Fruit fly (Drosophila melanogaster) whole organism, embryonic: ENCODE results near the gene Nsf2.
A peak's percentile ranks its signal among the peaks of the same experiment; 100 is the strongest.

Experiments
- Abd-B ChIP-seq: fragments of 200-800 bp; sonication (Bioruptor generic); optimal IDR thresholded peaks from 2 replicates; lab custom pipeline; 2018; ENCODE audit warnings: missing biosample characterization, mild to moderate bottlenecking, missing genetic modification characterization, moderate library complexity
- Ada2b ChIP-seq: fragments of 200-800 bp; sonication (Bioruptor generic); IDR thresholded peaks from 2 replicates; pipeline ENCODE4 v1.3.6; 2022; ENCODE audit warnings: missing biosample characterization, missing genetic modification characterization
- Atf6 ChIP-seq: fragments of 200-800 bp; sonication (Bioruptor generic); IDR thresholded peaks from 2 replicates; pipeline ENCODE4 v1.3.6; 2022; ENCODE audit warnings: missing biosample characterization, missing genetic modification characterization
- CG10979 ChIP-seq: fragments of 200-800 bp; sonication (Bioruptor generic); optimal IDR thresholded peaks from 2 replicates; lab custom pipeline; 2018; ENCODE audit warnings: missing biosample characterization, mild to moderate bottlenecking, missing genetic modification characterization, moderate library complexity
- CG11696 ChIP-seq: fragments of 200-800 bp; sonication (Bioruptor generic); IDR thresholded peaks from 2 replicates; pipeline ENCODE4 v1.3.6; 2022; ENCODE audit warnings: missing biosample characterization, missing genetic modification characterization
- CG12071 ChIP-seq: fragments of 200-800 bp; sonication (Bioruptor generic); optimal IDR thresholded peaks from 3 replicates; lab custom pipeline; 2018; ENCODE audit warnings: missing biosample characterization, mild to moderate bottlenecking, missing genetic modification characterization
- CG14965 ChIP-seq: fragments of 200-800 bp; sonication (Bioruptor generic); optimal IDR thresholded peaks from 2 replicates; lab custom pipeline; 2016; ENCODE audit warnings: missing biosample characterization, missing genetic modification characterization, borderline replicate concordance
- CG15479 ChIP-seq: fragments of 200-800 bp; sonication (Bioruptor generic); optimal IDR thresholded peaks from 3 replicates; lab custom pipeline; 2019; ENCODE audit warnings: missing biosample characterization, mild to moderate bottlenecking, missing genetic modification characterization, moderate library complexity
- CG18262 ChIP-seq: fragments of 200-800 bp; optimal IDR thresholded peaks from 3 replicates; lab custom pipeline; 2019; ENCODE audit warnings: missing biosample characterization, mild to moderate bottlenecking, missing genetic modification characterization, moderate library complexity
- CG18599 ChIP-seq: fragments of 200-800 bp; sonication (Bioruptor generic); optimal IDR thresholded peaks from 3 replicates; lab custom pipeline; 2017; ENCODE audit warnings: missing biosample characterization, missing genetic modification characterization, mild to moderate bottlenecking, moderate library complexity, missing genetic modification reagents
- CG34422 ChIP-seq: fragments of 200-800 bp; sonication (Bioruptor generic); IDR thresholded peaks from 3 replicates; pipeline ENCODE4 v1.3.6; 2022; ENCODE audit warnings: missing biosample characterization, missing genetic modification characterization
- CG4360 ChIP-seq: fragments of 200-800 bp; sonication (Bioruptor generic); IDR thresholded peaks from 2 replicates; pipeline ENCODE4 v1.3.6; 2022; ENCODE audit warnings: missing biosample characterization, missing genetic modification characterization
- CG4424 ChIP-seq: fragments of 200-800 bp; sonication (Bioruptor generic); optimal IDR thresholded peaks from 3 replicates; lab custom pipeline; 2016; ENCODE audit warnings: missing biosample characterization, missing genetic modification characterization
- CG6791 ChIP-seq: fragments of 200-800 bp; sonication (Bioruptor generic); IDR thresholded peaks from 3 replicates; pipeline ENCODE4 v1.3.6; 2022; ENCODE audit warnings: missing biosample characterization, missing genetic modification characterization; ENCODE audit not compliant: partially characterized antibody
- CG7987 ChIP-seq: fragments of 200-800 bp; sonication (Bioruptor generic); optimal IDR thresholded peaks from 2 replicates; lab custom pipeline; 2018; ENCODE audit warnings: missing biosample characterization, mild to moderate bottlenecking, missing genetic modification characterization, moderate library complexity
- CHES-1-like ChIP-seq: fragments of 200-800 bp; sonication (Bioruptor generic); optimal IDR thresholded peaks from 2 replicates; lab custom pipeline; 2016; ENCODE audit warnings: missing biosample characterization, missing genetic modification characterization
- E2f2 ChIP-seq: fragments of 200-800 bp; sonication (Bioruptor generic); IDR thresholded peaks from 2 replicates; pipeline ENCODE4 v1.3.6; 2022; ENCODE audit warnings: missing biosample characterization, missing genetic modification characterization
- Lim3 ChIP-seq: fragments of 200-800 bp; sonication (Bioruptor generic); IDR thresholded peaks from 2 replicates; pipeline ENCODE4 v1.3.6; 2022; ENCODE audit warnings: missing biosample characterization, missing genetic modification characterization
- Med ChIP-seq: fragments of 200-800 bp; sonication (Bioruptor generic); peaks from one replicate; lab custom pipeline; 2016; ENCODE audit warnings: missing biosample characterization, missing genetic modification characterization, mild to moderate bottlenecking, inconsistent platforms, moderate library complexity
- NC2α ChIP-seq: fragments of 200-800 bp; sonication (Bioruptor generic); optimal IDR thresholded peaks from 2 replicates; lab custom pipeline; 2016; ENCODE audit warnings: missing biosample characterization, missing genetic modification characterization
- Nf-YB ChIP-seq: fragments of 200-800 bp; sonication (Bioruptor generic); optimal IDR thresholded peaks from 3 replicates; lab custom pipeline; 2019; ENCODE audit warnings: missing biosample characterization, mild to moderate bottlenecking, missing genetic modification characterization, moderate library complexity
- Ssrp ChIP-seq: fragments of 200-800 bp; sonication (Bioruptor generic); optimal IDR thresholded peaks from 2 replicates; lab custom pipeline; 2018; ENCODE audit warnings: missing biosample characterization, mild to moderate bottlenecking, missing genetic modification characterization, moderate library complexity
- ash1 ChIP-seq: fragments of 200-800 bp; sonication (Bioruptor generic); optimal IDR thresholded peaks from 2 replicates; lab custom pipeline; 2018; ENCODE audit warnings: missing biosample characterization, mild to moderate bottlenecking, missing genetic modification characterization
- br ChIP-seq: fragments of >200 bp; optimal IDR thresholded peaks from 2 replicates; lab custom pipeline; 2017
- cas ChIP-seq: fragments of 200-800 bp; sonication (Bioruptor generic); IDR thresholded peaks from 2 replicates; pipeline ENCODE4 v1.3.6; 2022; ENCODE audit warnings: missing biosample characterization, missing genetic modification characterization
- dysf ChIP-seq: fragments of 200-800 bp; sonication (Bioruptor generic); IDR thresholded peaks from 3 replicates; pipeline ENCODE4 v1.3.6; 2022; ENCODE audit warnings: missing biosample characterization, missing genetic modification characterization
- fd96Cb ChIP-seq: fragments of 200-800 bp; sonication (Bioruptor generic); optimal IDR thresholded peaks from 2 replicates; lab custom pipeline; 2018; ENCODE audit warnings: missing biosample characterization, mild to moderate bottlenecking, missing genetic modification characterization, moderate library complexity
- insv ChIP-seq, 2 experiments: fragments of 200-800 bp; sonication (Bioruptor generic); optimal IDR thresholded peaks; 3 replicates each; lab custom pipeline; 2016 to 2018; ENCODE audit warnings: missing biosample characterization in 2 of 2, missing genetic modification characterization in 2 of 2
- knrl ChIP-seq: fragments of 200-800 bp; sonication (Bioruptor generic); IDR thresholded peaks from 3 replicates; pipeline ENCODE4 v1.3.6; 2022; ENCODE audit warnings: missing biosample characterization, missing genetic modification characterization; ENCODE audit not compliant: partially characterized antibody
- mam ChIP-seq: fragments of 200-800 bp; sonication (Bioruptor generic); optimal IDR thresholded peaks from 3 replicates; lab custom pipeline; 2016; ENCODE audit warnings: missing biosample characterization, missing genetic modification characterization
- nau ChIP-seq: fragments of 200-800 bp; sonication (Bioruptor generic); optimal IDR thresholded peaks from 3 replicates; lab custom pipeline; 2017; ENCODE audit warnings: missing biosample characterization, mild to moderate bottlenecking, missing genetic modification characterization, missing genetic modification reagents
- org-1 ChIP-seq: fragments of 200-800 bp; sonication (Bioruptor generic); optimal IDR thresholded peaks from 2 replicates; lab custom pipeline; 2017; ENCODE audit warnings: missing biosample characterization, missing genetic modification characterization
- pho ChIP-seq: fragments of 200-800 bp; sonication (Bioruptor generic); optimal IDR thresholded peaks from 2 replicates; lab custom pipeline; 2016; ENCODE audit warnings: missing biosample characterization, missing genetic modification characterization
- pum ChIP-seq: fragments of 200-800 bp; sonication (Bioruptor generic); optimal IDR thresholded peaks from 2 replicates; lab custom pipeline; 2016; ENCODE audit warnings: missing biosample characterization, missing genetic modification characterization
- rib ChIP-seq: fragments of 200-800 bp; sonication (Bioruptor generic); IDR thresholded peaks from 2 replicates; pipeline ENCODE4 v1.3.6; 2022; ENCODE audit warnings: missing biosample characterization, missing genetic modification characterization
- scrt ChIP-seq: fragments of 200-800 bp; sonication (Bioruptor generic); optimal IDR thresholded peaks from 2 replicates; lab custom pipeline; 2018; ENCODE audit warnings: missing biosample characterization, mild to moderate bottlenecking, missing genetic modification characterization, moderate library complexity
- sima ChIP-seq: fragments of 200-800 bp; sonication (Bioruptor generic); optimal IDR thresholded peaks from 2 replicates; lab custom pipeline; 2016; ENCODE audit warnings: missing biosample characterization, missing genetic modification characterization
- slp2 ChIP-seq: fragments of 200-800 bp; sonication (Bioruptor generic); optimal IDR thresholded peaks from 2 replicates; lab custom pipeline; 2016; ENCODE audit warnings: missing biosample characterization, missing genetic modification characterization
- sna ChIP-seq: fragments of 200-800 bp; sonication (Bioruptor generic); IDR thresholded peaks from 2 replicates; pipeline ENCODE4 v1.3.6; 2022; ENCODE audit warnings: missing biosample characterization, missing genetic modification characterization; ENCODE audit not compliant: partially characterized antibody
- sr ChIP-seq: fragments of 200-800 bp; sonication (Bioruptor generic); IDR thresholded peaks from 3 replicates; pipeline ENCODE4 v1.3.6; 2022; ENCODE audit warnings: missing biosample characterization, missing genetic modification characterization
- stwl ChIP-seq: fragments of 200-800 bp; sonication (Bioruptor generic); optimal IDR thresholded peaks from 3 replicates; lab custom pipeline; 2018; ENCODE audit warnings: missing biosample characterization, mild to moderate bottlenecking, missing genetic modification characterization, moderate library complexity
- tgo ChIP-seq: fragments of 200-800 bp; sonication (Bioruptor generic); IDR thresholded peaks from 3 replicates; pipeline ENCODE4 v1.3.6; 2022; ENCODE audit warnings: missing biosample characterization, missing genetic modification characterization
- tin ChIP-seq: fragments of 200-800 bp; sonication (Bioruptor generic); optimal IDR thresholded peaks from 3 replicates; lab custom pipeline; 2016; ENCODE audit warnings: missing biosample characterization, missing genetic modification characterization
- tna ChIP-seq: fragments of 200-800 bp; sonication (Bioruptor generic); IDR thresholded peaks from 2 replicates; pipeline ENCODE4 v1.3.6; 2022; ENCODE audit warnings: missing biosample characterization, missing genetic modification characterization; ENCODE audit not compliant: partially characterized antibody
- ttk ChIP-seq: fragments of 200-800 bp; sonication (Bioruptor generic); IDR thresholded peaks from 2 replicates; pipeline ENCODE4 v2.1.2; 2022; ENCODE audit warnings: missing biosample characterization, missing genetic modification characterization
- wdn ChIP-seq: fragments of 200-800 bp; sonication (Bioruptor generic); IDR thresholded peaks from 2 replicates; pipeline ENCODE4 v1.3.6; 2022; ENCODE audit warnings: missing biosample characterization, missing genetic modification characterization
- zfh1 ChIP-seq: fragments of 200-800 bp; sonication (Bioruptor generic); IDR thresholded peaks from 3 replicates; pipeline ENCODE4 v1.3.6; 2022; ENCODE audit warnings: missing biosample characterization, missing genetic modification characterization

Nsf2 gene

dm6 chr3R:13877125-13877524 lies 39.3 kb upstream of the Nsf2 start (continued):
- no peak for TF ChIP-seq cas (GFP tag; lab: Robert Waterston, UW)

- TF ChIP-seq pum (GFP tag; lab: Kevin White, UChicago) = no peak
- no peak for TF ChIP-seq zfh1 (GFP tag; lab: Robert Waterston, UW)
- no peak for TF ChIP-seq Ada2b
- TF ChIP-seq mam (GFP tag; lab: Kevin White, UChicago) = no peak
- TF ChIP-seq CG18262 (tag; lab: Kevin White, UChicago) = peak; percentile 13
These were observed 37.7 kb upstream of the Nsf2 start for dm6 chr3R:13875438-13875861.

DNA sequence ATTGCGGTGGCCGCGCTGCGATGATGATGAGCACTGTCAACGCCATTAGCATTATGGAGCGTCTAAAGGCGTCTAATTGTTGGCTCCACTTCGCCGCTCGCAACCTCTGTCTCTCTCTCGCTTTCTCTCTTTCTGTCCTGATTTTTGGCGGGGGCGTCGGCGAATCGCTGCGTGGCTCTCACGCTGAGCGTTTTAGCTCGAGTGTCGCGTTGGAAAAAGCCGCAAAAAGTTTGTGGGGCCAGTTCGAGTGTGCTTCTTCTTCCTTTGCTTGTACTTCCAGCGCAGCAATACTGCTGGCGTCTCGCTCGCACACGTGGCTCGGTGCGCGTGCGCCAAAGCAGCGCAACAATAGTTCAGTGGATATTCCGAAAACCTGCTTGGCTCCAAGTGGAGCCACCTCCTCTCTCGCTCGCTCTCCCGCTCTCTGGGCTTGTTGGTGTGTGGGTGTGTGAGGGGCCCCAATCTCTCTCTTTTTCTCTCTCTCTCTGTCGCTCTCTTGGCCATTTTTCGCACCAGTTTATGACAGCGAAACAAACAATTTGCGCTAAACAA lies 37.2 kb upstream of the Nsf2 start, which contains the start of gene E5:
E5 (minus strand) TSS at position 51 of the 552 bp plus-strand sequence.
- no peak for TF ChIP-seq ttk (GFP tag; lab: Robert Waterston, UW)
- TF ChIP-seq rib (GFP tag; lab: Robert Waterston, UW) = peak; percentile 64; the same call in 1 of the 2 replicates
- peak; percentile 35; the same call in 1 of the 2 replicates for TF ChIP-seq tna
- no peak for TF ChIP-seq NC2α (GFP tag; lab: Kevin White, UChicago)
- TF ChIP-seq CG11696 = 0 out of 2 replicates have a peak, but pooled peaks have one; percentile 50
- no peak for TF ChIP-seq CG4360 (GFP tag; lab: Robert Waterston, UW)
- no peak for TF ChIP-seq CG12071 (GFP tag; lab: Kevin White, UChicago)
- TF ChIP-seq ash1 = no peak
- TF ChIP-seq knrl (GFP tag; lab: Robert Waterston, UW) = 0 out of 3 replicates have a peak, but pooled peaks have one; percentile 15
- TF ChIP-seq CG34422 (GFP tag; lab: Robert Waterston, UW) = 0 out of 3 replicates have a peak, but pooled peaks have one; percentile 18
- TF ChIP-seq CG6791 (GFP tag; lab: Robert Waterston, UW) = 0 out of 3 replicates have a peak, but pooled peaks have one; percentile 12
- TF ChIP-seq CG18599 (GFP tag; lab: Kevin White, UChicago) = no peak
- TF ChIP-seq Med (GFP tag; lab: Kevin White, UChicago) = peak; percentile 84
- TF ChIP-seq tin (GFP tag; lab: Kevin White, UChicago) = no peak
- TF ChIP-seq CG14965 = no peak
- no peak; the same call in 1 of the 2 replicates for TF ChIP-seq E2f2 (GFP tag; lab: Robert Waterston, UW)
- TF ChIP-seq Nf-YB (GFP tag; lab: Kevin White, UChicago) = peak; percentile 98
- TF ChIP-seq Lim3 (GFP tag; lab: Robert Waterston, UW) = no peak
- TF ChIP-seq org-1 = no peak
- no peak for TF ChIP-seq CG18262 (tag; lab: Kevin White, UChicago)
- no peak for TF ChIP-seq pho (GFP tag; lab: Kevin White, UChicago)
- TF ChIP-seq br (lab: Kevin White, UChicago) = no peak
- no peak for TF ChIP-seq CG10979
- TF ChIP-seq Abd-B (GFP tag; lab: Kevin White, UChicago) = peak; percentile 2
- TF ChIP-seq insv (GFP tag; optimal IDR thresholded peaks at IDR 0.05; lab: Kevin White, UChicago) = no peak
- peak; percentile 90 for TF ChIP-seq sr (GFP tag; lab: Robert Waterston, UW)
- no peak for TF ChIP-seq dysf (GFP tag; lab: Robert Waterston, UW)
- peak; percentile 67 for TF ChIP-seq sna (GFP tag; lab: Robert Waterston, UW)
- TF ChIP-seq Ssrp (tag; lab: Kevin White, UChicago) = no peak
- no peak for TF ChIP-seq nau (GFP tag; lab: Kevin White, UChicago)
- TF ChIP-seq slp2 = no peak
- no peak for TF ChIP-seq CG15479 (GFP tag; lab: Kevin White, UChicago)
- no peak for TF ChIP-seq CHES-1-like (GFP tag; lab: Kevin White, UChicago)
- no peak for TF ChIP-seq tgo (GFP tag; lab: Robert Waterston, UW)
- TF ChIP-seq CG4424 (GFP tag; lab: Kevin White, UChicago) = no peak
- TF ChIP-seq sima (GFP tag; lab: Kevin White, UChicago) = no peak
- no peak for TF ChIP-seq wdn (GFP tag; lab: Robert Waterston, UW)
- TF ChIP-seq stwl (tag; lab: Kevin White, UChicago) = no peak
- no peak for TF ChIP-seq Atf6
- no peak for TF ChIP-seq fd96Cb (tag; lab: Kevin White, UChicago)
- TF ChIP-seq scrt = no peak
- no peak for TF ChIP-seq CG7987 (GFP tag; lab: Kevin White, UChicago)
